Worm (Caenorhabditis elegans) whole organism, midembryonic: ENCODE results near the gene ttm-2.

Source experiments
- tab-1 ChIP-seq: fragments of 200-800 bp; sonication (Bioruptor generic); IDR thresholded peaks from 2 replicates; pipeline ENCODE4 v1.3.6; 2022; ENCODE audit warnings: missing genetic modification characterization, missing compliant biosample characterization
- ztf-29 ChIP-seq: fragments of 200-800 bp; sonication (Bioruptor generic); IDR thresholded peaks from 2 replicates; pipeline ENCODE4 v1.3.6; 2022; ENCODE audit warnings: missing genetic modification reagents, missing genetic modification characterization, missing compliant biosample characterization

DNA sequence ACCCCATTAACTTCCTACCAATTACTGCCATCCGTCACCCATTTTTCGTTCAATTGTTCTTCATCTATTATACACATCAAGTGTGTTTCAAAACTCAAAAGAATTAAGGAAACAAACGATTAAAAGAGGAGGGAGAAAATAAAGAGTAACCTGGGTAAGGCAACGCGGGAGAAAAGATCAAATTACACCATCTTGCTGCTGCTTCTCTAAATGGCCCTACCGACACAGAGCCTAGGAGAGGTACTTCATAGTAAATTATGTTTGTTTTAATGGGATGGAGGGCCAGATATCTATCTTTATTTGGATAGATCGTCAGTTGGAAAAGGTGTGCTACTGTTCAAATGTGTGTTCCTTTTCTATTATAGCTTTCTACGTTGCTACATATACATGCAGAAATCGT lies 49.2 kb upstream of the ttm-2 start:
- TF ChIP-seq tab-1: no peak
- no peak for TF ChIP-seq ztf-29
